Fruit fly (Drosophila melanogaster) whole organism, pupa: ENCODE data around the gene CG46439.
"Not testable (repeated sequence)": the region's sequence is repeated elsewhere in the genome, so short reads cannot be mapped to it uniquely, and the experiment has no call there.

Experiments
- CG10348 ChIP-seq: fragments of 200-800 bp; sonication (Bioruptor generic); IDR thresholded peaks from 2 replicates; pipeline ENCODE4 v1.3.6; 2022; ENCODE audit warnings: missing biosample characterization, missing genetic modification characterization
- CG12605 ChIP-seq: fragments of 200-800 bp; sonication (Bioruptor generic); IDR thresholded peaks from 2 replicates; pipeline ENCODE4 v1.3.6; 2022; ENCODE audit warnings: missing biosample characterization, missing genetic modification characterization
- CG13204 ChIP-seq: fragments of 200-800 bp; sonication (Bioruptor generic); optimal IDR thresholded peaks from 2 replicates; lab custom pipeline; 2018; ENCODE audit warnings: missing biosample characterization, mild to moderate bottlenecking, missing genetic modification characterization, moderate library complexity
- CG14655 ChIP-seq: fragments of 200-800 bp; sonication (Bioruptor generic); optimal IDR thresholded peaks from 3 replicates; lab custom pipeline; 2017; ENCODE audit warnings: mild to moderate bottlenecking, missing biosample characterization, missing genetic modification reagents, missing genetic modification characterization
- CG15710 ChIP-seq: fragments of 200-800 bp; sonication (Bioruptor generic); optimal IDR thresholded peaks from 2 replicates; lab custom pipeline; 2018; ENCODE audit warnings: missing biosample characterization, mild to moderate bottlenecking, missing genetic modification characterization, moderate library complexity
- CG17806 ChIP-seq: fragments of 200-800 bp; sonication (Bioruptor generic); optimal IDR thresholded peaks from 2 replicates; lab custom pipeline; 2018; ENCODE audit warnings: missing biosample characterization, mild to moderate bottlenecking, missing genetic modification characterization, moderate library complexity
- CG32121 ChIP-seq: fragments of 200-800 bp; sonication (Bioruptor generic); IDR thresholded peaks from 2 replicates; pipeline ENCODE4 v1.3.6; 2022; ENCODE audit warnings: missing biosample characterization, missing genetic modification characterization
- CG34367 ChIP-seq: fragments of 200-800 bp; sonication (Bioruptor generic); optimal IDR thresholded peaks from 2 replicates; lab custom pipeline; 2018; ENCODE audit warnings: missing biosample characterization, mild to moderate bottlenecking, missing genetic modification characterization
- CG4496 ChIP-seq: fragments of 200-800 bp; sonication (Bioruptor generic); IDR thresholded peaks from 3 replicates; pipeline ENCODE4 v1.3.6; 2022; ENCODE audit warnings: missing biosample characterization, missing genetic modification characterization
- CG8159 ChIP-seq: fragments of 200-800 bp; sonication (Bioruptor generic); optimal IDR thresholded peaks from 3 replicates; lab custom pipeline; 2018; ENCODE audit warnings: missing biosample characterization, mild to moderate bottlenecking, missing genetic modification characterization, moderate library complexity
- CG8301 ChIP-seq: fragments of 200-800 bp; sonication (Bioruptor generic); optimal IDR thresholded peaks from 2 replicates; lab custom pipeline; 2018; ENCODE audit warnings: missing biosample characterization, mild to moderate bottlenecking, missing genetic modification characterization
- CG9948 ChIP-seq: fragments of 200-800 bp; sonication (Bioruptor generic); optimal IDR thresholded peaks from 2 replicates; lab custom pipeline; 2018; ENCODE audit warnings: missing biosample characterization, mild to moderate bottlenecking, missing genetic modification characterization, moderate library complexity
- D1 ChIP-seq: fragments of 200-800 bp; sonication (Bioruptor generic); optimal IDR thresholded peaks from 2 replicates; lab custom pipeline; 2018; ENCODE audit warnings: missing biosample characterization, mild to moderate bottlenecking, missing genetic modification characterization, moderate library complexity
- EcR ChIP-seq: fragments of 200-800 bp; sonication (Bioruptor generic); optimal IDR thresholded peaks from 3 replicates; lab custom pipeline; 2019; ENCODE audit warnings: missing biosample characterization, missing genetic modification characterization, mild to moderate bottlenecking, moderate library complexity, missing genetic modification reagents
- Ets98B ChIP-seq: fragments of 200-800 bp; sonication (Bioruptor generic); IDR thresholded peaks from 2 replicates; pipeline ENCODE4 v1.3.6; 2022; ENCODE audit warnings: missing biosample characterization, missing genetic modification characterization
- Pif1A ChIP-seq: fragments of 200-800 bp; sonication (Bioruptor generic); optimal IDR thresholded peaks from 3 replicates; lab custom pipeline; 2016; ENCODE audit warnings: missing biosample characterization, missing genetic modification characterization
- Pif1B ChIP-seq: fragments of 200-800 bp; sonication (Bioruptor generic); optimal IDR thresholded peaks from 3 replicates; lab custom pipeline; 2016; ENCODE audit warnings: missing biosample characterization, missing genetic modification characterization
- Snoo ChIP-seq: fragments of 200-800 bp; sonication (Bioruptor generic); optimal IDR thresholded peaks from 3 replicates; lab custom pipeline; 2017; ENCODE audit warnings: missing biosample characterization, mild to moderate bottlenecking, missing genetic modification characterization, inconsistent platforms
- fd96Ca ChIP-seq: fragments of 200-800 bp; sonication (Bioruptor generic); IDR thresholded peaks from 3 replicates; pipeline ENCODE4 v1.3.6; 2022; ENCODE audit warnings: missing biosample characterization, missing genetic modification characterization
- gl ChIP-seq: fragments of 200-800 bp; sonication (Bioruptor generic); optimal IDR thresholded peaks from 2 replicates; lab custom pipeline; 2018; ENCODE audit warnings: missing biosample characterization, mild to moderate bottlenecking, missing genetic modification characterization
- rn ChIP-seq: fragments of 200-800 bp; sonication (Bioruptor generic); IDR thresholded peaks from 2 replicates; pipeline ENCODE4 v1.3.6; 2022; ENCODE audit warnings: missing biosample characterization, missing genetic modification characterization

CG46439 gene

dm6 chr3L:11096195-11096908, at the start of gene CG46439, which contains the start of the genes Iyd and CG33947:
Gene CG46439, minus strand, starts transcription at chr3L:11096245.
Gene Iyd, minus strand, starts transcription at chr3L:11096245.
Gene CG33947, plus strand, starts transcription at chr3L:11096496.
- TF ChIP-seq CG32121 (GFP tag; lab: Robert Waterston, UW) (peak; percentile 69), CG10348 (GFP tag; lab: Robert Waterston, UW) (no peak), Pif1B (peak; percentile 87), Ets98B (peak; percentile 76), rn (GFP tag; lab: Robert Waterston, UW) (0 out of 2 replicates have a peak, but pooled peaks have one; percentile 6), EcR (GFP tag; lab: Kevin White, UChicago) (no peak), CG34367 (tag; lab: Kevin White, UChicago) (peak; percentile 51), Snoo (peak; percentile 42), CG17806 (peak; percentile 61), CG13204 (GFP tag; lab: Kevin White, UChicago) (peak; percentile 13), gl (peak; percentile 93), CG15710 (tag; lab: Kevin White, UChicago) (peak; percentile 61), CG8301 (tag; lab: Kevin White, UChicago) (peak; percentile 76), fd96Ca (GFP tag; lab: Robert Waterston, UW) (peak; percentile 82), D1 (tag; lab: Kevin White, UChicago) (peak; percentile 69), CG14655 (peak; percentile 74), CG4496 (GFP tag; lab: Robert Waterston, UW) (peak; percentile 83), CG12605 (peak; percentile 94), CG8159 (tag; lab: Kevin White, UChicago) (peak; percentile 71), Pif1A (GFP tag; lab: Kevin White, UChicago) (peak; percentile 88), CG9948 (tag; lab: Kevin White, UChicago) (peak; percentile 41)

dm6 chr3L:11145065-11145464, 49.0 kb upstream of the CG46439 start:
- TF ChIP-seq EcR (GFP tag; lab: Kevin White, UChicago) (peak; percentile 31), CG4496 (GFP tag; lab: Robert Waterston, UW) (no peak)
- TF ChIP-seq, all 21 proteins: peak for 1

- TF ChIP-seq CG32121 (GFP tag; lab: Robert Waterston, UW), result no peak
- no peak for TF ChIP-seq CG34367 (tag; lab: Kevin White, UChicago)
- no peak for TF ChIP-seq CG14655
- no peak for TF ChIP-seq EcR (GFP tag; lab: Kevin White, UChicago)
- peak; percentile 45; the same call in 1 of the 2 replicates for TF ChIP-seq Ets98B
- TF ChIP-seq fd96Ca (GFP tag; lab: Robert Waterston, UW), result peak; percentile 65; the same call in 2 of the 3 replicates
- no peak for TF ChIP-seq gl
- no peak for TF ChIP-seq CG12605
- no peak for TF ChIP-seq CG17806
- TF ChIP-seq Pif1B, result no peak
Measured at dm6 chr3L:11138862-11139261, 42.8 kb upstream of the CG46439 start.

- TF ChIP-seq EcR (GFP tag; lab: Kevin White, UChicago) (peak; percentile 72), CG10348 (GFP tag; lab: Robert Waterston, UW) (no peak), CG15710 (tag; lab: Kevin White, UChicago) (peak; percentile 33), D1 (tag; lab: Kevin White, UChicago) (no peak), CG34367 (tag; lab: Kevin White, UChicago) (peak; percentile 59), CG13204 (GFP tag; lab: Kevin White, UChicago) (peak; percentile 63)
- TF ChIP-seq, all 21 proteins: peak for 4
Measured at dm6 chr3L:11136349-11136748, 40.3 kb upstream of the CG46439 start.

dm6 chr3L:11135846-11136245, 39.8 kb upstream of the CG46439 start, which contains the start of gene IRSp53:
Gene IRSp53, plus strand, starts transcription at chr3L:11136049.
- TF ChIP-seq Pif1B, result no peak
- 0 out of 2 replicates have a peak, but pooled peaks have one; percentile 11 for TF ChIP-seq CG12605
- TF ChIP-seq CG10348 (GFP tag; lab: Robert Waterston, UW), result no peak
- TF ChIP-seq Snoo, result no peak
- TF ChIP-seq Pif1A (GFP tag; lab: Kevin White, UChicago), result no peak
- peak; percentile 18; the same call in 1 of the 3 replicates for TF ChIP-seq CG4496 (GFP tag; lab: Robert Waterston, UW)
- peak; percentile 57 for TF ChIP-seq CG8159 (tag; lab: Kevin White, UChicago)
- no peak for TF ChIP-seq CG17806
- peak; percentile 43; the same call in 1 of the 2 replicates for TF ChIP-seq Ets98B
- no peak for TF ChIP-seq CG8301 (tag; lab: Kevin White, UChicago)
- no peak for TF ChIP-seq CG13204 (GFP tag; lab: Kevin White, UChicago)
- no peak for TF ChIP-seq rn (GFP tag; lab: Robert Waterston, UW)
- no peak for TF ChIP-seq CG15710 (tag; lab: Kevin White, UChicago)

dm6 chr3L:11134886-11135285, 38.8 kb upstream of the CG46439 start, which contains the start of gene CG14143:
Gene CG14143, plus strand, starts transcription at chr3L:11134987.
- not testable (repeated sequence) for TF ChIP-seq CG17806; CG14655; EcR (GFP tag; lab: Kevin White, UChicago)
- TF ChIP-seq, all 21 proteins: peak for 0; not testable (repeated sequence) for 21
